Worm (Caenorhabditis elegans) whole organism, early embryonic: ENCODE measurements around the gene vdac-1.

Source experiments
- F13C5.2 ChIP-seq: sonication (generic microtip); optimal IDR thresholded peaks from 2 replicates; lab custom pipeline; 2017; ENCODE audit warnings: mild to moderate bottlenecking, missing genetic modification characterization, inconsistent platforms, missing compliant biosample characterization
- flt-1 ChIP-seq: fragments of 200-800 bp; sonication (Bioruptor generic); IDR thresholded peaks from 2 replicates; pipeline ENCODE4 v1.3.6; 2022; ENCODE audit warnings: missing genetic modification characterization, missing compliant biosample characterization
- hmbx-1 ChIP-seq: sonication (generic microtip); optimal IDR thresholded peaks from 2 replicates; lab custom pipeline; 2016; ENCODE audit warnings: mild to moderate bottlenecking, missing genetic modification characterization, missing compliant biosample characterization
- sea-1 ChIP-seq: fragments of 200-800 bp; sonication (Bioruptor generic); conservative IDR thresholded peaks from 2 replicates; pipeline ENCODE4 v1.3.6; 2022; ENCODE audit warnings: missing genetic modification characterization, missing compliant biosample characterization
- tra-4 ChIP-seq: sonication (generic microtip); optimal IDR thresholded peaks from 2 replicates; lab custom pipeline; 2017; ENCODE audit warnings: missing genetic modification characterization, missing compliant biosample characterization

DNA sequence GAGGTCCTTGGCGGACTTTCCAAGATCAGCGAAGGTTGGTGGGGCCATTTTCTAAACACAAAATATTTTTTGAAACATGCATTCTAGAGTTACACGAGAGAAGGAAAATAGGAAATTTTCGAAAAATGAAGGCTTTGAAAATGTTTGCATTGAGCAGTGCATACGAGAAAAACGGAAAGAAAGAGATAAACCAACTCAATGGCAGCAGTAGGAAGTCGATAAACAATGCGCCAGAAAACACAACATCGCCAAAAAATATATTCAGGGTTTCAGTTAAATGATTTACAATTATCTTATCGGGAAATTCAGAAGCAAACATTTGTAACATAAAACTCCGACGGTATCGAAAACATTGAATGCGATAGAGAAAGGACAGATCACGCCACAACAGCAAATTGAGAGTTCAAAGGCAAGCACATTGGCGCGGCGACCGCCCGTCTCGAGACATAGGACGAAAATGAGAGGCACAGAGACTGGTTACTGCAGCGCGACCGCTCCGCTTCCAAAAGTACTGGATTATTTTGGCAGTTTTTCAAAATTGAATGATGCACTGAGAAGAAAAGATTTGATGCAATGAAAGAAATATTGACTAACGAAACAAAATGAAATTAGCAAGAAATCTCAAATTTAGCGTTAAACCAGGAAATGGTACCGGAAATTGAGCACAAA is at the start of gene vdac-1, which contains the start of gene R05G6.5:
- TF ChIP-seq tra-4, result no peak
- no peak for TF ChIP-seq hmbx-1 (tag; lab: Kevin White, UChicago)
- no peak for TF ChIP-seq F13C5.2 (tag; lab: Kevin White, UChicago)
- no peak for TF ChIP-seq sea-1
- no peak for TF ChIP-seq flt-1 (GFP tag; lab: Robert Waterston, UW)
